Fruit fly (Drosophila melanogaster) whole organism, embryonic: ENCODE measurements around the gene bbg.

Experiments used
- Abd-B ChIP-seq: fragments of 200-800 bp; sonication (Bioruptor generic); optimal IDR thresholded peaks from 2 replicates; lab custom pipeline; 2018; ENCODE audit warnings: missing biosample characterization, mild to moderate bottlenecking, missing genetic modification characterization, moderate library complexity
- Ada2b ChIP-seq: fragments of 200-800 bp; sonication (Bioruptor generic); IDR thresholded peaks from 2 replicates; pipeline ENCODE4 v1.3.6; 2022; ENCODE audit warnings: missing biosample characterization, missing genetic modification characterization
- Asciz ChIP-seq: fragments of 200-800 bp; sonication (Bioruptor generic); optimal IDR thresholded peaks from 2 replicates; lab custom pipeline; 2017; ENCODE audit warnings: missing biosample characterization, mild to moderate bottlenecking, missing genetic modification characterization, missing genetic modification reagents
- CG11247 ChIP-seq: fragments of 200-800 bp; sonication (Bioruptor generic); IDR thresholded peaks from 2 replicates; pipeline ENCODE4 v1.3.6; 2022; ENCODE audit warnings: missing biosample characterization, missing genetic modification characterization
- CG12155 ChIP-seq: fragments of 200-800 bp; sonication (Bioruptor generic); optimal IDR thresholded peaks from 3 replicates; lab custom pipeline; 2016; ENCODE audit warnings: missing biosample characterization, missing genetic modification characterization
- CG12391 ChIP-seq: fragments of 200-800 bp; sonication (Bioruptor generic); optimal IDR thresholded peaks from 3 replicates; lab custom pipeline; 2018; ENCODE audit warnings: missing biosample characterization, mild to moderate bottlenecking, missing genetic modification characterization, moderate library complexity
- CG15601 ChIP-seq: fragments of 200-800 bp; sonication (Bioruptor generic); optimal IDR thresholded peaks from 3 replicates; lab custom pipeline; 2019; ENCODE audit warnings: missing biosample characterization, mild to moderate bottlenecking, missing genetic modification characterization, moderate library complexity
- CG15696 ChIP-seq: fragments of 200-800 bp; sonication (Bioruptor generic); optimal IDR thresholded peaks from 2 replicates; lab custom pipeline; 2019; ENCODE audit warnings: missing biosample characterization, mild to moderate bottlenecking, missing genetic modification characterization, moderate library complexity
- CG18619 ChIP-seq: fragments of 200-800 bp; sonication (Bioruptor generic); optimal IDR thresholded peaks from 3 replicates; lab custom pipeline; 2017; ENCODE audit warnings: missing biosample characterization, mild to moderate bottlenecking, missing genetic modification characterization
- CG31441 ChIP-seq: fragments of 200-800 bp; sonication (Bioruptor generic); IDR thresholded peaks from 2 replicates; pipeline ENCODE4 v1.3.6; 2022; ENCODE audit warnings: missing biosample characterization, missing genetic modification characterization
- CG32532 ChIP-seq: fragments of 200-800 bp; sonication (Bioruptor generic); IDR thresholded peaks from 2 replicates; pipeline ENCODE4 v1.3.6; 2022; ENCODE audit warnings: missing biosample characterization, missing genetic modification characterization
- CG32767 ChIP-seq: fragments of 200-800 bp; sonication (Bioruptor generic); IDR thresholded peaks from 2 replicates; pipeline ENCODE4 v1.3.6; 2022; ENCODE audit warnings: missing biosample characterization, missing genetic modification characterization
- CG5180 ChIP-seq: fragments of 200-800 bp; sonication (Bioruptor generic); optimal IDR thresholded peaks from 3 replicates; lab custom pipeline; 2017; ENCODE audit warnings: missing biosample characterization, missing genetic modification characterization, mild to moderate bottlenecking, moderate library complexity, missing genetic modification reagents
- CG6254 ChIP-seq: fragments of 200-800 bp; sonication (Bioruptor generic); optimal IDR thresholded peaks from 3 replicates; lab custom pipeline; 2017; ENCODE audit warnings: mild to moderate bottlenecking, missing biosample characterization, missing genetic modification reagents, missing genetic modification characterization
- CG7928 ChIP-seq: fragments of 200-800 bp; sonication (Bioruptor generic); optimal IDR thresholded peaks from 2 replicates; lab custom pipeline; 2017; ENCODE audit warnings: missing biosample characterization, mild to moderate bottlenecking, missing genetic modification characterization
- CG8765 ChIP-seq: fragments of 200-800 bp; sonication (Bioruptor generic); IDR thresholded peaks from 2 replicates; pipeline ENCODE4 v1.3.6; 2022; ENCODE audit warnings: missing biosample characterization, missing genetic modification characterization
- CG9215 ChIP-seq: fragments of 200-800 bp; sonication (Bioruptor generic); IDR thresholded peaks from 2 replicates; pipeline ENCODE4 v1.3.6; 2022; ENCODE audit warnings: missing biosample characterization, missing genetic modification characterization
- D19A ChIP-seq: fragments of 200-800 bp; optimal IDR thresholded peaks from 3 replicates; lab custom pipeline; 2019; ENCODE audit warnings: missing biosample characterization, mild to moderate bottlenecking, missing genetic modification characterization, moderate library complexity
- Elba2 ChIP-seq: fragments of 200-800 bp; sonication (Bioruptor generic); optimal IDR thresholded peaks from 3 replicates; lab custom pipeline; 2016; ENCODE audit warnings: missing biosample characterization, missing genetic modification characterization
- HLH3B ChIP-seq: fragments of 200-800 bp; sonication (Bioruptor generic); IDR thresholded peaks from 2 replicates; pipeline ENCODE4 v1.3.6; 2022; ENCODE audit warnings: missing biosample characterization, missing genetic modification characterization
- HLH54F ChIP-seq: fragments of 200-800 bp; sonication (Bioruptor generic); optimal IDR thresholded peaks from 3 replicates; lab custom pipeline; 2016; ENCODE audit warnings: missing biosample characterization, missing genetic modification characterization
- Hey ChIP-seq: fragments of 200-800 bp; sonication (Bioruptor generic); optimal IDR thresholded peaks from 3 replicates; lab custom pipeline; 2018; ENCODE audit warnings: missing biosample characterization, mild to moderate bottlenecking, missing genetic modification characterization
- Hr39 ChIP-seq: fragments of >200 bp; optimal IDR thresholded peaks from 2 replicates; lab custom pipeline; 2017
- Kr ChIP-seq: fragments of 200-800 bp; sonication (Bioruptor generic); optimal IDR thresholded peaks from 2 replicates; lab custom pipeline; 2017; ENCODE audit warnings: missing biosample characterization, mild to moderate bottlenecking, missing genetic modification characterization
- Nf-YC ChIP-seq: fragments of 200-800 bp; optimal IDR thresholded peaks from 3 replicates; lab custom pipeline; 2019; ENCODE audit warnings: missing biosample characterization, mild to moderate bottlenecking, missing genetic modification characterization, moderate library complexity
- Oli ChIP-seq: fragments of 200-800 bp; sonication (Bioruptor generic); optimal IDR thresholded peaks from 2 replicates; lab custom pipeline; 2018; ENCODE audit warnings: missing biosample characterization, mild to moderate bottlenecking, missing genetic modification characterization, moderate library complexity
- PHDP ChIP-seq: fragments of 200-800 bp; sonication (Bioruptor generic); optimal IDR thresholded peaks from 3 replicates; lab custom pipeline; 2018; ENCODE audit warnings: missing biosample characterization, mild to moderate bottlenecking, missing genetic modification characterization, moderate library complexity
- Rx ChIP-seq: fragments of 200-800 bp; sonication (Bioruptor generic); IDR thresholded peaks from 2 replicates; pipeline ENCODE4 v1.3.6; 2022; ENCODE audit warnings: missing biosample characterization, missing genetic modification characterization
- Spps ChIP-seq: fragments of 200-800 bp; sonication (Bioruptor generic); optimal IDR thresholded peaks from 2 replicates; lab custom pipeline; 2018; ENCODE audit warnings: missing biosample characterization, mild to moderate bottlenecking, missing genetic modification characterization
- Ssrp ChIP-seq: fragments of 200-800 bp; sonication (Bioruptor generic); optimal IDR thresholded peaks from 2 replicates; lab custom pipeline; 2018; ENCODE audit warnings: missing biosample characterization, mild to moderate bottlenecking, missing genetic modification characterization, moderate library complexity
- Xbp1 ChIP-seq: fragments of 200-800 bp; sonication (Bioruptor generic); optimal IDR thresholded peaks from 3 replicates; lab custom pipeline; 2016; ENCODE audit warnings: missing biosample characterization, mild to moderate bottlenecking, missing genetic modification characterization
- ac ChIP-seq: fragments of 200-800 bp; sonication (Bioruptor generic); optimal IDR thresholded peaks from 3 replicates; lab custom pipeline; 2017; ENCODE audit warnings: missing biosample characterization, mild to moderate bottlenecking, missing genetic modification characterization
- al ChIP-seq: fragments of 200-800 bp; sonication (Bioruptor generic); IDR thresholded peaks from 2 replicates; pipeline ENCODE4 v1.3.6; 2022; ENCODE audit warnings: missing biosample characterization, missing genetic modification characterization
- bcd ChIP-seq: fragments of 200-800 bp; sonication (Bioruptor generic); optimal IDR thresholded peaks from 2 replicates; lab custom pipeline; 2017; ENCODE audit warnings: missing biosample characterization, mild to moderate bottlenecking, missing genetic modification characterization
- bsh ChIP-seq, 2 experiments: fragments of 200-800 bp; sonication (Bioruptor generic); optimal IDR thresholded peaks; 2 replicates each; lab custom pipeline; 2017 to 2018; ENCODE audit warnings: mild to moderate bottlenecking in 2 of 2, missing biosample characterization in 2 of 2, missing genetic modification characterization in 2 of 2, moderate library complexity in 1 of 2
- crp ChIP-seq, 2 experiments: fragments of 200-800 bp; sonication (Bioruptor generic); optimal IDR thresholded peaks; 2 replicates in 1 of 2; 3 replicates in 1 of 2; lab custom pipeline; 2017; ENCODE audit warnings: missing biosample characterization in 2 of 2, missing genetic modification characterization in 2 of 2, mild to moderate bottlenecking in 1 of 2, moderate library complexity in 1 of 2
- dmrt11E ChIP-seq: fragments of 200-800 bp; sonication (Bioruptor generic); optimal IDR thresholded peaks from 3 replicates; lab custom pipeline; 2018; ENCODE audit warnings: missing biosample characterization, mild to moderate bottlenecking, missing genetic modification characterization, moderate library complexity
- dysf ChIP-seq: fragments of 200-800 bp; sonication (Bioruptor generic); IDR thresholded peaks from 3 replicates; pipeline ENCODE4 v1.3.6; 2022; ENCODE audit warnings: missing biosample characterization, missing genetic modification characterization
- en ChIP-seq: fragments of 200-800 bp; sonication (Bioruptor generic); optimal IDR thresholded peaks from 2 replicates; lab custom pipeline; 2016; ENCODE audit warnings: missing biosample characterization, missing genetic modification characterization
- ftz-f1 ChIP-seq: fragments of 200-800 bp; sonication (Bioruptor generic); optimal IDR thresholded peaks from 2 replicates; lab custom pipeline; 2016; ENCODE audit warnings: missing biosample characterization, missing genetic modification characterization
- gcm ChIP-seq: fragments of 200-800 bp; sonication (Bioruptor generic); optimal IDR thresholded peaks from 2 replicates; lab custom pipeline; 2019; ENCODE audit warnings: missing biosample characterization, mild to moderate bottlenecking, missing genetic modification characterization, moderate library complexity
- gem ChIP-seq: fragments of 200-800 bp; sonication (Bioruptor generic); optimal IDR thresholded peaks from 2 replicates; lab custom pipeline; 2019; ENCODE audit warnings: missing biosample characterization, mild to moderate bottlenecking, missing genetic modification characterization, moderate library complexity
- gro ChIP-seq: fragments of 200-800 bp; sonication (Bioruptor generic); optimal IDR thresholded peaks from 2 replicates; lab custom pipeline; 2016; ENCODE audit warnings: missing biosample characterization, missing genetic modification characterization
- hb ChIP-seq: fragments of 200-800 bp; sonication (Bioruptor generic); IDR thresholded peaks from 3 replicates; pipeline ENCODE4 v1.3.6; 2022; ENCODE audit warnings: missing biosample characterization, missing genetic modification characterization; ENCODE audit not compliant: partially characterized antibody
- lab ChIP-seq: fragments of 200-800 bp; sonication (Bioruptor generic); optimal IDR thresholded peaks from 3 replicates; lab custom pipeline; 2017; ENCODE audit warnings: missing biosample characterization, missing genetic modification characterization, mild to moderate bottlenecking, moderate library complexity, missing genetic modification reagents
- lov ChIP-seq, 2 experiments: fragments of 200-800 bp in 1 of 2; fragments of >200 bp in 1 of 2; sonication (Bioruptor generic) in 1 of 2; IDR thresholded peaks in 1 of 2; optimal IDR thresholded peaks in 1 of 2; 2 replicates in 1 of 2; 3 replicates in 1 of 2; pipeline versions ENCODE4 v1.3.6 to Lab custom; 2017 to 2022; ENCODE audit warnings: missing biosample characterization in 1 of 2, missing genetic modification characterization in 1 of 2
- otp ChIP-seq: fragments of 200-800 bp; sonication (Bioruptor generic); IDR thresholded peaks from 3 replicates; pipeline ENCODE4, ENCODE4 v1.3.6; 2022; ENCODE audit warnings: missing biosample characterization, missing genetic modification characterization
- repo ChIP-seq: fragments of 200-800 bp; sonication (Bioruptor generic); optimal IDR thresholded peaks from 2 replicates; lab custom pipeline; 2016; ENCODE audit warnings: missing biosample characterization, missing genetic modification characterization
- stwl ChIP-seq: fragments of 200-800 bp; sonication (Bioruptor generic); optimal IDR thresholded peaks from 3 replicates; lab custom pipeline; 2018; ENCODE audit warnings: missing biosample characterization, mild to moderate bottlenecking, missing genetic modification characterization, moderate library complexity

bbg gene

DNA sequence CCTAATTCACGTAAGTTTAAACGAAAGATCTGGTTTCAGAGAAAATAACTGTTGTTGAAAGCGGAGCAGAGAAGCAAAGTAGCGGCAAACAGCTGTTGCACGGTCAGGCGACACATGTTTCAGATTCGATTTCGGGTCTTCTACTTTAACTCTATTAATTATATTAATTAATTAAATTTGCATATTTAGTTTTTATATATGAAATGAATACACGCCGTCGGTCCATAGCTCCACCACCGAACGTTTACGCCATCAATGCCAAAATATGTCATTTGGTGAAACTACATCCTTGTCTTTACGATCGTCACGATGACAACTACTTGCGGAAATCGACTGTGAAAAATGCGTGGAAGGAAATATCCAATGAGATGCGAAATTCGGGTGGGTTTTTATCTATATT is 125.2 kb downstream of the bbg start (continued):
- no peak for TF ChIP-seq CG5180 (GFP tag; lab: Kevin White, UChicago)
- peak; percentile 51 to 66 for TF ChIP-seq bsh (GFP tag; optimal IDR thresholded peaks at IDR 0.05; lab: Kevin White, UChicago)
- peak; percentile 73 for TF ChIP-seq stwl (tag; lab: Kevin White, UChicago)
- TF ChIP-seq CG9215 = no peak
- TF ChIP-seq PHDP (tag; lab: Kevin White, UChicago) = peak; percentile 53
- no peak for TF ChIP-seq Abd-B (GFP tag; lab: Kevin White, UChicago)
- TF ChIP-seq Hr39 (lab: Kevin White, UChicago) = no peak
- peak; percentile 25 for TF ChIP-seq ac
- TF ChIP-seq Elba2 (GFP tag; lab: Kevin White, UChicago) = no peak
- no peak for TF ChIP-seq Ada2b (GFP tag; lab: Robert Waterston, UW)
- peak; percentile 22 for TF ChIP-seq D19A
- TF ChIP-seq ftz-f1 (GFP tag; lab: Kevin White, UChicago) = no peak
- TF ChIP-seq CG32532 (GFP tag; lab: Robert Waterston, UW) = peak; percentile 46; the same call in 1 of the 2 replicates
- TF ChIP-seq al (GFP tag; lab: Robert Waterston, UW) = no peak; the same call in 1 of the 2 replicates
- no peak for TF ChIP-seq repo
- no peak for TF ChIP-seq Hey (tag; lab: Kevin White, UChicago)
- TF ChIP-seq CG32767 (GFP tag; lab: Robert Waterston, UW) = no peak
- TF ChIP-seq gro (GFP tag; lab: Kevin White, UChicago) = no peak
- TF ChIP-seq CG6254 = peak; percentile 51
- peak; percentile 33 for TF ChIP-seq Spps (tag; lab: Kevin White, UChicago)
- no peak for TF ChIP-seq Nf-YC (tag; lab: Kevin White, UChicago)
- no peak for TF ChIP-seq CG7928
- TF ChIP-seq lab (GFP tag; lab: Kevin White, UChicago) = peak; percentile 36
- no peak for TF ChIP-seq HLH54F
- TF ChIP-seq bcd = peak; percentile 18
- TF ChIP-seq CG18619 (GFP tag; lab: Kevin White, UChicago) = peak; percentile 20
- no peak for TF ChIP-seq lov (optimal IDR thresholded peaks at IDR 0.05; lab: Kevin White, UChicago)
- peak; percentile 58; the same call in 1 of the 3 replicates for TF ChIP-seq lov (GFP tag; IDR thresholded peaks at IDR 0.05; lab: Robert Waterston, UW)
- no peak for TF ChIP-seq hb (GFP tag; lab: Robert Waterston, UW)
- TF ChIP-seq Kr (GFP tag; lab: Kevin White, UChicago) = no peak
- peak; percentile 30 for TF ChIP-seq CG15696 (tag; lab: Kevin White, UChicago)
- peak; percentile 50 for TF ChIP-seq gcm (GFP tag; lab: Kevin White, UChicago)
- TF ChIP-seq Asciz (GFP tag; lab: Kevin White, UChicago) = peak; percentile 65
- TF ChIP-seq CG15601 (tag; lab: Kevin White, UChicago) = peak; percentile 22
- peak; percentile 57 for TF ChIP-seq CG12391 (tag; lab: Kevin White, UChicago)
- TF ChIP-seq Oli = peak; percentile 23
- no peak for TF ChIP-seq en
- peak; percentile 43 for TF ChIP-seq CG31441
- TF ChIP-seq dysf (GFP tag; lab: Robert Waterston, UW) = peak; percentile 10; the same call in 1 of the 3 replicates
- peak; percentile 66 for TF ChIP-seq gem (tag; lab: Kevin White, UChicago)
- TF ChIP-seq CG12155 (GFP tag; lab: Kevin White, UChicago) = no peak
- TF ChIP-seq dmrt11E (tag; lab: Kevin White, UChicago) = peak; percentile 71
- TF ChIP-seq otp (GFP tag; lab: Robert Waterston, UW) = peak; percentile 36; the same call in 1 of the 3 replicates
- peak; percentile 19; the same call in 1 of the 2 replicates for TF ChIP-seq Rx (GFP tag; lab: Robert Waterston, UW)
- peak; percentile 29 for TF ChIP-seq Ssrp (tag; lab: Kevin White, UChicago)
- peak; percentile 5 to 83 for TF ChIP-seq crp (GFP tag; optimal IDR thresholded peaks at IDR 0.05; lab: Kevin White, UChicago)
- TF ChIP-seq Xbp1 (GFP tag; lab: Kevin White, UChicago) = peak; percentile 12
- TF ChIP-seq CG11247 (GFP tag; lab: Robert Waterston, UW) = peak; percentile 37; the same call in 1 of the 2 replicates
- 0 out of 2 replicates have a peak, but pooled peaks have one; percentile 37 for TF ChIP-seq HLH3B
- no peak for TF ChIP-seq CG8765 (GFP tag; lab: Robert Waterston, UW)
